Fruit fly (Drosophila melanogaster): Measurements from ENCODE around the gene Swt1.

The Swt1 gene

DNA sequence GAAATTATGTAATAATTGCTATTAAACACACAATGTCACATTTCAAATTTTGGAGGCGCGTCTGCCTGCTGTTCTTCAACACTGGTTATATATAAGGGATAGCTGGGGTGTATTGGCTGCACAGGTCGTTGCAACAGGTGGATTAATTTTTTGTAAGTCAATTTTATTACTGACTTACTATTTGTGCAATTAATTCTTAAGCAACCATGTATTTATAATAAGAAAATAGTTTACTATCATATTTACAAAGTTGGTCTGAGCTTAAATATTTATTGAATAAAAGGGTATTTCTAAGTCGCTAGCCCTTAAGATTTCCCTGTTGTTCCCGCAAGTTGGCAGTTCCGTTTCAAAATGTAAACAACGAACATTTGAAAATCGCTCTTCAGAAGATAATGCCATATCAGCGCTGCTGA lies 2.5 kb upstream of the Swt1 start, which contains the start of gene RhoGAP16F (continued):
- TF ChIP-seq CG14965 (GFP tag; optimal IDR thresholded peaks at IDR 0.05; ENCODE audit: borderline replicate concordance) (no peak), CG11247 (GFP tag; IDR thresholded peaks at IDR 0.05) (peak; percentile 81), HLHmδ (GFP tag; optimal IDR thresholded peaks at IDR 0.05) (no peak), NfI (GFP tag; optimal IDR thresholded peaks at IDR 0.05) (peak; percentile 80), Mad (GFP tag; optimal IDR thresholded peaks at IDR 0.05) (peak; percentile 80), al (GFP tag; IDR thresholded peaks at IDR 0.05) (peak; percentile 80), slbo (GFP tag; IDR thresholded peaks at IDR 0.05) (peak; percentile 92), fd3F (GFP tag; optimal IDR thresholded peaks at IDR 0.05) (peak; percentile 69), NC2α (GFP tag; optimal IDR thresholded peaks at IDR 0.05) (no peak), sqz (GFP tag; optimal IDR thresholded peaks at IDR 0.05) (peak; percentile 63), CG11093 (GFP tag; IDR thresholded peaks at IDR 0.05) (peak; percentile 83), CG7556 (GFP tag; optimal IDR thresholded peaks at IDR 0.05) (peak; percentile 76), vvl (GFP tag; IDR thresholded peaks at IDR 0.05) (peak; percentile 89), CG30431 (GFP tag; optimal IDR thresholded peaks at IDR 0.05) (peak; percentile 77), CG6765 (GFP tag; optimal IDR thresholded peaks at IDR 0.05) (peak; percentile 62), CG7745 (tag; optimal IDR thresholded peaks at IDR 0.05) (no peak), abd-A (tag; optimal IDR thresholded peaks at IDR 0.05) (no peak), CG17186 (GFP tag; optimal IDR thresholded peaks at IDR 0.05) (no peak), slou (GFP tag; optimal IDR thresholded peaks at IDR 0.05) (peak; percentile 61), jigr1 (GFP tag; IDR thresholded peaks at IDR 0.05) (peak; percentile 71), Dad (GFP tag; optimal IDR thresholded peaks at IDR 0.05) (peak; percentile 74), CG4424 (GFP tag; optimal IDR thresholded peaks at IDR 0.05) (peak; percentile 90), CG4854 (GFP tag; optimal IDR thresholded peaks at IDR 0.05) (peak; percentile 76), Hand (GFP tag; optimal IDR thresholded peaks at IDR 0.05) (no peak), nmo (GFP tag; optimal IDR thresholded peaks at IDR 0.05) (peak; percentile 90), gt (GFP tag; IDR thresholded peaks at IDR 0.05) (no peak; the same call in 1 of the 2 replicates), Drgx (GFP tag; IDR thresholded peaks at IDR 0.05) (peak; percentile 63), ci (GFP tag; IDR thresholded peaks at IDR 0.05) (peak; percentile 80), chn (GFP tag; optimal IDR thresholded peaks at IDR 0.05) (peak; percentile 84), inv (GFP tag; IDR thresholded peaks at IDR 0.05; ENCODE audit: partially characterized antibody) (no peak), BtbVII (GFP tag; optimal IDR thresholded peaks at IDR 0.05) (peak; percentile 71), Pdp1 (GFP tag; optimal IDR thresholded peaks at IDR 0.05) (peak; percentile 84 to 95), nerfin-1 (tag; optimal IDR thresholded peaks at IDR 0.05) (peak; percentile 67), HmgZ (tag; optimal IDR thresholded peaks at IDR 0.05) (peak; percentile 87), CG16813 (GFP tag; IDR thresholded peaks at IDR 0.05; ENCODE audit: partially characterized antibody) (no peak), ken (GFP tag; IDR thresholded peaks at IDR 0.05) (peak; percentile 83; the same call in 2 of the 3 replicates), Hr39 (optimal IDR thresholded peaks at IDR 0.05) (no peak), Dfd (GFP tag; optimal IDR thresholded peaks at IDR 0.05) (no peak), CG14710 (tag; optimal IDR thresholded peaks at IDR 0.05) (peak; percentile 83), CG10431 (GFP tag; optimal IDR thresholded peaks at IDR 0.05) (peak; percentile 9), sna (GFP tag; IDR thresholded peaks at IDR 0.05; ENCODE audit: partially characterized antibody) (no peak), CG7839 (tag; optimal IDR thresholded peaks at IDR 0.05) (peak; percentile 88), gsb-n (tag; optimal IDR thresholded peaks at IDR 0.05) (peak; percentile 83), CG6689 (GFP tag; IDR thresholded peaks at IDR 0.05) (peak; percentile 80), sisA (GFP tag; IDR thresholded peaks at IDR 0.05) (peak; percentile 88), CG4404 (GFP tag; IDR thresholded peaks at IDR 0.05) (peak; percentile 88), CG1602 (GFP tag; optimal IDR thresholded peaks at IDR 0.05) (peak; percentile 88), CG13624 (GFP tag; optimal IDR thresholded peaks at IDR 0.05) (peak; percentile 76), CG33213 (GFP tag; optimal IDR thresholded peaks at IDR 0.05) (peak; percentile 59)

Data from whole organism, embryonic.